Fruit fly (Drosophila melanogaster) whole organism, embryonic: Measurements from ENCODE around the gene fzo.

Experiments
- Blimp-1 ChIP-seq: fragments of 200-800 bp; sonication (Bioruptor generic); optimal IDR thresholded peaks from 3 replicates; lab custom pipeline; 2018; ENCODE audit warnings: missing biosample characterization, missing genetic modification characterization, mild to moderate bottlenecking, moderate library complexity, missing genetic modification reagents
- CG1024 ChIP-seq: fragments of 200-800 bp; sonication (Bioruptor generic); IDR thresholded peaks from 2 replicates; pipeline ENCODE4 v1.3.6; 2022; ENCODE audit warnings: missing biosample characterization, missing genetic modification characterization
- CG10366 ChIP-seq: fragments of 200-800 bp; sonication (Bioruptor generic); IDR thresholded peaks from 2 replicates; pipeline ENCODE4 v1.3.6; 2022; ENCODE audit warnings: missing biosample characterization, missing genetic modification characterization
- CG10959 ChIP-seq: fragments of 200-800 bp; sonication (Bioruptor generic); IDR thresholded peaks from 2 replicates; pipeline ENCODE4 v1.3.6; 2022; ENCODE audit warnings: missing biosample characterization, missing genetic modification characterization
- CG11247 ChIP-seq: fragments of 200-800 bp; sonication (Bioruptor generic); IDR thresholded peaks from 2 replicates; pipeline ENCODE4 v1.3.6; 2022; ENCODE audit warnings: missing biosample characterization, missing genetic modification characterization
- CG12219 ChIP-seq: fragments of 200-800 bp; sonication (Bioruptor generic); optimal IDR thresholded peaks from 3 replicates; lab custom pipeline; 2018; ENCODE audit warnings: missing biosample characterization, mild to moderate bottlenecking, missing genetic modification characterization
- CG14050 ChIP-seq: fragments of 200-800 bp; sonication (Bioruptor generic); IDR thresholded peaks from 3 replicates; pipeline ENCODE4 v1.3.6; 2022; ENCODE audit warnings: missing biosample characterization, missing genetic modification characterization
- CG1602 ChIP-seq: fragments of 200-800 bp; sonication (Bioruptor generic); optimal IDR thresholded peaks from 3 replicates; lab custom pipeline; 2016; ENCODE audit warnings: missing biosample characterization, missing genetic modification characterization
- CG18476 ChIP-seq: fragments of 200-800 bp; sonication (Bioruptor generic); optimal IDR thresholded peaks from 2 replicates; lab custom pipeline; 2016; ENCODE audit warnings: missing biosample characterization, mild to moderate bottlenecking, missing genetic modification characterization
- CG2202 ChIP-seq: fragments of 200-800 bp; sonication (Bioruptor generic); optimal IDR thresholded peaks from 2 replicates; lab custom pipeline; 2018; ENCODE audit warnings: missing biosample characterization, mild to moderate bottlenecking, missing genetic modification characterization
- CG3163 ChIP-seq: fragments of 200-800 bp; sonication (Bioruptor generic); optimal IDR thresholded peaks from 3 replicates; lab custom pipeline; 2016; ENCODE audit warnings: missing biosample characterization, missing genetic modification characterization
- CG32532 ChIP-seq: fragments of 200-800 bp; sonication (Bioruptor generic); IDR thresholded peaks from 2 replicates; pipeline ENCODE4 v1.3.6; 2022; ENCODE audit warnings: missing biosample characterization, missing genetic modification characterization
- CG34376 ChIP-seq: fragments of 200-800 bp; sonication (Bioruptor generic); optimal IDR thresholded peaks from 2 replicates; lab custom pipeline; 2018; ENCODE audit warnings: missing biosample characterization, mild to moderate bottlenecking, missing genetic modification characterization
- CG6854 ChIP-seq: fragments of 200-800 bp; sonication (Bioruptor generic); optimal IDR thresholded peaks from 3 replicates; lab custom pipeline; 2017; ENCODE audit warnings: missing biosample characterization, mild to moderate bottlenecking, missing genetic modification characterization
- CG7839 ChIP-seq: fragments of 200-800 bp; sonication (Bioruptor generic); optimal IDR thresholded peaks from 3 replicates; lab custom pipeline; 2018; ENCODE audit warnings: missing biosample characterization, mild to moderate bottlenecking, missing genetic modification characterization, moderate library complexity
- CG7963 ChIP-seq: fragments of 200-800 bp; sonication (Bioruptor generic); IDR thresholded peaks from 3 replicates; pipeline ENCODE4 v1.3.6; 2022; ENCODE audit warnings: missing biosample characterization, missing genetic modification characterization; ENCODE audit not compliant: partially characterized antibody
- CG8089 ChIP-seq: fragments of 200-800 bp; sonication (Bioruptor generic); optimal IDR thresholded peaks from 3 replicates; lab custom pipeline; 2016; ENCODE audit warnings: missing biosample characterization, missing genetic modification characterization
- CG8359 ChIP-seq: fragments of 200-800 bp; sonication (Bioruptor generic); optimal IDR thresholded peaks from 2 replicates; lab custom pipeline; 2017; ENCODE audit warnings: missing biosample characterization, mild to moderate bottlenecking, missing genetic modification characterization, borderline replicate concordance
- CG8388 ChIP-seq: fragments of 200-800 bp; sonication (Bioruptor generic); optimal IDR thresholded peaks from 2 replicates; lab custom pipeline; 2019; ENCODE audit warnings: missing biosample characterization, mild to moderate bottlenecking, missing genetic modification characterization, moderate library complexity
- CG8478 ChIP-seq: fragments of >200 bp; optimal IDR thresholded peaks from 2 replicates; lab custom pipeline; 2018
- CrebB ChIP-seq: fragments of 200-800 bp; sonication (Bioruptor generic); optimal IDR thresholded peaks from 3 replicates; lab custom pipeline; 2018; ENCODE audit warnings: missing biosample characterization, mild to moderate bottlenecking, missing genetic modification characterization
- Fer1 ChIP-seq: fragments of 200-800 bp; sonication (Bioruptor generic); optimal IDR thresholded peaks from 2 replicates; lab custom pipeline; 2017; ENCODE audit warnings: missing biosample characterization, mild to moderate bottlenecking, missing genetic modification characterization
- Gsc ChIP-seq: fragments of 200-800 bp; sonication (Bioruptor generic); IDR thresholded peaks from 2 replicates; pipeline ENCODE4 v1.3.6; 2022; ENCODE audit warnings: missing biosample characterization, missing genetic modification characterization
- HmgD ChIP-seq: fragments of 200-800 bp; sonication (Bioruptor generic); optimal IDR thresholded peaks from 3 replicates; lab custom pipeline; 2016; ENCODE audit warnings: missing biosample characterization, missing genetic modification characterization
- Hr39 ChIP-seq: fragments of >200 bp; optimal IDR thresholded peaks from 2 replicates; lab custom pipeline; 2017
- Hr51 ChIP-seq, 2 experiments: fragments of 200-800 bp; sonication (Bioruptor generic); optimal IDR thresholded peaks; 2 replicates in 1 of 2; 3 replicates in 1 of 2; lab custom pipeline; 2016 to 2018; ENCODE audit warnings: missing biosample characterization in 2 of 2, missing genetic modification characterization in 2 of 2, mild to moderate bottlenecking in 1 of 2, moderate library complexity in 1 of 2
- MBD-R2 ChIP-seq: fragments of 200-800 bp; sonication (Bioruptor generic); IDR thresholded peaks from 2 replicates; pipeline ENCODE4 v1.3.6; 2022; ENCODE audit warnings: missing biosample characterization, missing genetic modification characterization
- Meics ChIP-seq: fragments of 200-800 bp; sonication (Bioruptor generic); optimal IDR thresholded peaks from 2 replicates; lab custom pipeline; 2017; ENCODE audit warnings: missing biosample characterization, mild to moderate bottlenecking, missing genetic modification characterization
- Nf-YB ChIP-seq: fragments of 200-800 bp; sonication (Bioruptor generic); optimal IDR thresholded peaks from 3 replicates; lab custom pipeline; 2019; ENCODE audit warnings: missing biosample characterization, mild to moderate bottlenecking, missing genetic modification characterization, moderate library complexity
- Oli ChIP-seq: fragments of 200-800 bp; sonication (Bioruptor generic); optimal IDR thresholded peaks from 2 replicates; lab custom pipeline; 2018; ENCODE audit warnings: missing biosample characterization, mild to moderate bottlenecking, missing genetic modification characterization, moderate library complexity
- ab ChIP-seq: fragments of 200-800 bp; sonication (Bioruptor generic); optimal IDR thresholded peaks from 2 replicates; lab custom pipeline; 2016; ENCODE audit warnings: missing biosample characterization, missing genetic modification characterization
- ap ChIP-seq: fragments of 200-800 bp; sonication (Bioruptor generic); IDR thresholded peaks from 2 replicates; pipeline ENCODE4 v1.3.6; 2022; ENCODE audit warnings: missing biosample characterization, missing genetic modification characterization
- bcd ChIP-seq: fragments of 200-800 bp; sonication (Bioruptor generic); optimal IDR thresholded peaks from 2 replicates; lab custom pipeline; 2017; ENCODE audit warnings: missing biosample characterization, mild to moderate bottlenecking, missing genetic modification characterization
- bigmax ChIP-seq: fragments of 200-800 bp; sonication (Bioruptor generic); optimal IDR thresholded peaks from 2 replicates; lab custom pipeline; 2018; ENCODE audit warnings: missing biosample characterization, mild to moderate bottlenecking, missing genetic modification characterization
- dm ChIP-seq: fragments of 200-800 bp; sonication (Bioruptor generic); optimal IDR thresholded peaks from 3 replicates; lab custom pipeline; 2016; ENCODE audit warnings: missing biosample characterization, missing genetic modification characterization
- ftz-f1 ChIP-seq: fragments of 200-800 bp; sonication (Bioruptor generic); optimal IDR thresholded peaks from 2 replicates; lab custom pipeline; 2016; ENCODE audit warnings: missing biosample characterization, missing genetic modification characterization
- gcm ChIP-seq: fragments of 200-800 bp; sonication (Bioruptor generic); optimal IDR thresholded peaks from 2 replicates; lab custom pipeline; 2019; ENCODE audit warnings: missing biosample characterization, mild to moderate bottlenecking, missing genetic modification characterization, moderate library complexity
- hkb ChIP-seq, 2 experiments: fragments of 200-800 bp in 1 of 2; fragments of >200 bp in 1 of 2; sonication (Bioruptor generic) in 1 of 2; IDR thresholded peaks in 1 of 2; optimal IDR thresholded peaks in 1 of 2; 2 replicates each; pipeline versions ENCODE4 v1.3.6 to Lab custom; 2017 to 2022; ENCODE audit warnings: missing biosample characterization in 1 of 2, missing genetic modification characterization in 1 of 2
- kay ChIP-seq: fragments of 200-800 bp; sonication (Bioruptor generic); optimal IDR thresholded peaks from 2 replicates; lab custom pipeline; 2016; ENCODE audit warnings: missing biosample characterization, missing genetic modification characterization
- lbe ChIP-seq: fragments of 200-800 bp; sonication (Bioruptor generic); optimal IDR thresholded peaks from 2 replicates; lab custom pipeline; 2016; ENCODE audit warnings: missing biosample characterization, mild to moderate bottlenecking, missing genetic modification characterization
- lola ChIP-seq, 3 experiments: fragments of >200 bp in 2 of 3; fragments of 200-800 bp in 1 of 3; sonication (Bioruptor generic) in 1 of 3; optimal IDR thresholded peaks; 2 replicates each; lab custom pipeline; 2017 to 2019; ENCODE audit warnings: missing biosample characterization in 3 of 3, missing genetic modification characterization in 3 of 3, mild to moderate bottlenecking in 1 of 3, moderate library complexity in 1 of 3
- nom ChIP-seq: fragments of 200-800 bp; sonication (Bioruptor generic); optimal IDR thresholded peaks from 2 replicates; lab custom pipeline; 2017; ENCODE audit warnings: missing biosample characterization, missing genetic modification characterization, mild to moderate bottlenecking, moderate library complexity, missing genetic modification reagents
- otp ChIP-seq: fragments of 200-800 bp; sonication (Bioruptor generic); IDR thresholded peaks from 3 replicates; pipeline ENCODE4, ENCODE4 v1.3.6; 2022; ENCODE audit warnings: missing biosample characterization, missing genetic modification characterization
- pan ChIP-seq, 4 experiments: fragments of >200 bp in 3 of 4; fragments of 200-800 bp in 1 of 4; sonication (Bioruptor generic) in 1 of 4; optimal IDR thresholded peaks in 3 of 4; IDR thresholded peaks in 1 of 4; 2 replicates each; pipeline versions ENCODE4 v1.3.6 to Lab custom; 2017 to 2022; ENCODE audit warnings: missing biosample characterization in 2 of 4, missing genetic modification characterization in 2 of 4, mixed read lengths in 1 of 4
- pzg ChIP-seq: fragments of 200-800 bp; sonication (Bioruptor generic); optimal IDR thresholded peaks from 3 replicates; lab custom pipeline; 2018; ENCODE audit warnings: missing biosample characterization, mild to moderate bottlenecking, missing genetic modification characterization, moderate library complexity
- tna ChIP-seq: fragments of 200-800 bp; sonication (Bioruptor generic); IDR thresholded peaks from 2 replicates; pipeline ENCODE4 v1.3.6; 2022; ENCODE audit warnings: missing biosample characterization, missing genetic modification characterization; ENCODE audit not compliant: partially characterized antibody
- trem ChIP-seq: fragments of 200-800 bp; optimal IDR thresholded peaks from 3 replicates; lab custom pipeline; 2019; ENCODE audit warnings: missing biosample characterization, mild to moderate bottlenecking, missing genetic modification characterization, moderate library complexity
- wek ChIP-seq: fragments of 200-800 bp; sonication (Bioruptor generic); optimal IDR thresholded peaks from 3 replicates; lab custom pipeline; 2018; ENCODE audit warnings: missing biosample characterization, mild to moderate bottlenecking, missing genetic modification characterization, moderate library complexity

fzo gene

DNA sequence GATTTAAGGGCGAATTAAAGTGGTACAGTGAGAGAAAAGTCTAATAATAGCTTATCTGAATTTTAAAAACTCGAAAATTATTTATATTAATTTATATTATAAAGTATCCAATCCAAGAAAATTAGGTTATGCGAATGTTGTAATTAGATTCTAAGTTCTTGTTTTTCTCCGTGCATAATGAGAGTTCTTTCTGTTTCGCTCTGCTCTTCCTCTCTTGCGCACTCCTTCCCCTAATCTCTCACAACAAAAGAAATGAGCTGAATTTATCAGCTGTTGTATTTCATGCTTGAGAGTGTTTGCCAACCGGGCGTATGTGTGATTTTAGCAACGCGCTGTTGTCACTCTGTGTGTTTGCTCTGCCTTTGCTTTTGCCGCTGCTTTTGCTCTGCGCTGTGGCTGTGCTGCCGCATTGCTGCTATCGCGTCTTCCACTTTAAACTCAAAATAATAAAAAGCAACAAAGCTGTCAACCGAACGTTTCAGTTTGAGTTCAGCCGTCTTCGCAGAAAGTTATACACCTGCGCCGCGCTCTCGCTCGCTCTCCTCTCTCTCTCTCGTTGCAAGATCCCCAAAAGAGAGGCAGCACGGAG lies 30.3 kb downstream of the fzo start, which contains the start of gene CG46310 (continued):
- no peak for TF ChIP-seq CG8089 (GFP tag; lab: Kevin White, UChicago)
- TF ChIP-seq CG10959 (GFP tag; lab: Robert Waterston, UW) = peak; percentile 53; the same call in 1 of the 2 replicates
- TF ChIP-seq lola (GFP tag; optimal IDR thresholded peaks at IDR 0.05; lab: Kevin White, UChicago) = no peak
- peak; percentile 92 for TF ChIP-seq CG32532 (GFP tag; lab: Robert Waterston, UW)
- TF ChIP-seq kay (GFP tag; lab: Kevin White, UChicago) = no peak
- TF ChIP-seq Hr39 = no peak
- peak; percentile 56; the same call in 1 of the 2 replicates for TF ChIP-seq MBD-R2 (GFP tag; lab: Robert Waterston, UW)
- peak in 1 of 2 experiments; percentile 70 for TF ChIP-seq Hr51 (GFP tag; optimal IDR thresholded peaks at IDR 0.05; lab: Kevin White, UChicago)
- TF ChIP-seq CG14050 (GFP tag; lab: Robert Waterston, UW) = 0 out of 3 replicates have a peak, but pooled peaks have one; percentile 44
- peak; percentile 65 for TF ChIP-seq CG10366 (GFP tag; lab: Robert Waterston, UW)
- peak; percentile 63 for TF ChIP-seq gcm (GFP tag; lab: Kevin White, UChicago)
- TF ChIP-seq ap (GFP tag; lab: Robert Waterston, UW) = peak; percentile 40; the same call in 1 of the 2 replicates
- TF ChIP-seq tna (GFP tag; lab: Robert Waterston, UW) = no peak
- TF ChIP-seq Oli (tag; lab: Kevin White, UChicago) = peak; percentile 63
- TF ChIP-seq HmgD (GFP tag; lab: Kevin White, UChicago) = no peak
- TF ChIP-seq CG7963 (GFP tag; lab: Robert Waterston, UW) = no peak
- TF ChIP-seq Nf-YB (GFP tag; lab: Kevin White, UChicago) = peak; percentile 24
- no peak for TF ChIP-seq CG8359 (GFP tag; lab: Kevin White, UChicago)
- no peak for TF ChIP-seq bigmax (GFP tag; lab: Kevin White, UChicago)
- peak; percentile 41 for TF ChIP-seq wek (GFP tag; lab: Kevin White, UChicago)
- TF ChIP-seq ab (GFP tag; lab: Kevin White, UChicago) = no peak
- no peak for TF ChIP-seq hkb (optimal IDR thresholded peaks at IDR 0.05; lab: Kevin White, UChicago)
- TF ChIP-seq hkb (GFP tag; IDR thresholded peaks at IDR 0.05; lab: Robert Waterston, UW) = peak; percentile 95
- TF ChIP-seq CG11247 (GFP tag; lab: Robert Waterston, UW) = peak; percentile 79
- peak; percentile 34 for TF ChIP-seq CG18476 (GFP tag; lab: Kevin White, UChicago)
- peak; percentile 3 for TF ChIP-seq trem (tag; lab: Kevin White, UChicago)
- no peak for TF ChIP-seq CG2202 (tag; lab: Kevin White, UChicago)
- TF ChIP-seq pan (optimal IDR thresholded peaks at IDR 0.05; lab: Kevin White, UChicago) = no peak
- peak in 1 of 2 experiments; percentile 92 for TF ChIP-seq pan (GFP tag; optimal IDR thresholded peaks at IDR 0.05 in 1 of 2, IDR thresholded peaks at IDR 0.05 in 1 of 2)
- TF ChIP-seq CG3163 (GFP tag; lab: Kevin White, UChicago) = no peak
- no peak for TF ChIP-seq Gsc
- peak; percentile 55 for TF ChIP-seq CrebB (tag; lab: Kevin White, UChicago)
- TF ChIP-seq dm (GFP tag; lab: Kevin White, UChicago) = no peak
- TF ChIP-seq pzg = no peak
- TF ChIP-seq Blimp-1 (GFP tag; lab: Kevin White, UChicago) = peak; percentile 68
- peak; percentile 77 for TF ChIP-seq Meics
- TF ChIP-seq CG1602 = peak; percentile 28
- peak; percentile 4 for TF ChIP-seq CG6854 (GFP tag; lab: Kevin White, UChicago)
- TF ChIP-seq ftz-f1 (GFP tag; lab: Kevin White, UChicago) = no peak
- peak; percentile 77 for TF ChIP-seq CG34376 (GFP tag; lab: Kevin White, UChicago)
- TF ChIP-seq CG7839 = peak; percentile 83
- TF ChIP-seq CG8478 = no peak
- peak; percentile 91 for TF ChIP-seq lbe (GFP tag; lab: Kevin White, UChicago)
- peak; percentile 27; the same call in 1 of the 2 replicates for TF ChIP-seq CG1024
- TF ChIP-seq bcd (GFP tag; lab: Kevin White, UChicago) = peak; percentile 68
- TF ChIP-seq otp (GFP tag; lab: Robert Waterston, UW) = no peak
- TF ChIP-seq CG8388 (GFP tag; lab: Kevin White, UChicago) = peak; percentile 75
- peak; percentile 48 for TF ChIP-seq CG12219 (GFP tag; lab: Kevin White, UChicago)
- peak; percentile 64 for TF ChIP-seq Fer1 (GFP tag; lab: Kevin White, UChicago)
- peak; percentile 55 for TF ChIP-seq nom (GFP tag; lab: Kevin White, UChicago)
